Worm (Caenorhabditis elegans) whole organism, L3 larva: ENCODE measurements around the gene F41B4.1.

Experiments
- ceh-16 ChIP-seq: sonication (generic microtip); optimal IDR thresholded peaks from 2 replicates; lab custom pipeline; 2017; ENCODE audit warnings: missing biosample characterization, missing genetic modification characterization
- ceh-28 ChIP-seq: fragments of 150-350 bp; optimal IDR thresholded peaks from 2 replicates; lab custom pipeline; 2014; ENCODE audit warnings: missing biosample characterization, missing genetic modification reagents, missing genetic modification characterization
- elt-1 ChIP-seq: fragments of 150-350 bp; optimal IDR thresholded peaks from 2 replicates; lab custom pipeline; 2014; ENCODE audit warnings: missing biosample characterization, missing genetic modification characterization
- lin-15B ChIP-seq: fragments of 150-350 bp; optimal IDR thresholded peaks from 2 replicates; lab custom pipeline; 2014; ENCODE audit warnings: missing biosample characterization, missing genetic modification characterization
- lsy-12 ChIP-seq: sonication (generic microtip); optimal IDR thresholded peaks from 2 replicates; lab custom pipeline; 2016; ENCODE audit warnings: mild to moderate bottlenecking, missing genetic modification characterization, missing compliant biosample characterization
- nhr-77 ChIP-seq: fragments of 150-350 bp; optimal IDR thresholded peaks from 2 replicates; lab custom pipeline; 2014; ENCODE audit warnings: missing biosample characterization, missing genetic modification characterization
- pqm-1 ChIP-seq: fragments of 150-350 bp; optimal IDR thresholded peaks from 2 replicates; lab custom pipeline; 2017; ENCODE audit warnings: missing biosample characterization, missing genetic modification characterization, inconsistent platforms
- tbx-2 ChIP-seq: sonication (generic microtip); optimal IDR thresholded peaks from 2 replicates; lab custom pipeline; 2016; ENCODE audit warnings: mild to moderate bottlenecking, missing genetic modification characterization, missing compliant biosample characterization
- ztf-11 ChIP-seq: fragments of 150-350 bp; optimal IDR thresholded peaks from 2 replicates; lab custom pipeline; 2014; ENCODE audit warnings: missing biosample characterization, missing genetic modification characterization

DNA sequence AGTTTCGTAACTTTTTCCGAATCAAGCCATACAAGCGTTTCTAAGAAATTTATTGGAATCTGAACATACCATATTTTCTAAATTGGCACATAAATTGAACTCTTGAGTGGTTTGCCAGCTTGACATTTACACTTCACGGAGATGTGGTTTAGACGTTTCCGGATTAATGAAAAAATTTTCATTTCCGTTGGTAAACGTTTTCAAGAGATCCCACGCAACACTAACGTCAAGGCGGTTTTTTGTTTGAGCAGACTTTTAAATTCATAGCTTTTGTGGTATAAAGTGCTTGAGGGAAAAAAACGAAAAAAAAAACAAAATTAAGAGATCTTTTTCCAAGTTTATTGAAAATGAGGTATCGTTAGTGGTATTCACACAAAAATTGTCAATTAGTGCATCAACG, 9.5 kb upstream of the F41B4.1 start, which contains the start of gene F41B4.2:
- TF ChIP-seq nhr-77 (tag; lab: Kevin White, UChicago) (no peak), pqm-1 (tag; lab: Kevin White, UChicago) (no peak), ztf-11 (tag; lab: Kevin White, UChicago) (no peak), lsy-12 (tag; lab: Kevin White, UChicago) (no peak), tbx-2 (tag; lab: Kevin White, UChicago) (no peak), elt-1 (no peak), ceh-16 (tag; lab: Kevin White, UChicago) (no peak), lin-15B (no peak), ceh-28 (tag; lab: Kevin White, UChicago) (no peak)
